Fruit fly (Drosophila melanogaster) whole organism: Measurements from ENCODE around the gene CG15247.

ENCODE experiments used
- EcR ChIP-seq, 2 experiments: fragments of >200 bp; optimal IDR thresholded peaks; 2 replicates each; lab custom pipeline; 2017; ENCODE audit warnings: missing biosample characterization in 2 of 2, missing genetic modification characterization in 2 of 2, missing genetic modification reagents in 2 of 2
- pan ChIP-seq: fragments of >200 bp; optimal IDR thresholded peaks from 2 replicates; lab custom pipeline; 2017
- psq ChIP-seq: fragments of >200 bp; optimal IDR thresholded peaks from 2 replicates; lab custom pipeline; 2017

dm6 chrX:9881746-9882145, 5.3 kb upstream of the CG15247 start, which contains the start of gene CG9689:
- no peak for TF ChIP-seq EcR (GFP tag; optimal IDR thresholded peaks at IDR 0.05; lab: Kevin White, UChicago)
- no peak for TF ChIP-seq psq (lab: Kevin White, UChicago)
- TF ChIP-seq pan, result no peak
